Worm (Caenorhabditis elegans) whole organism, L4 larva: ENCODE measurements around the gene D1086.3.

Experiments used
- Y75B8A.6 ChIP-seq: fragments of 200-800 bp; sonication (Bioruptor generic); IDR thresholded peaks from 2 replicates; pipeline ENCODE4 v1.3.6; 2022; ENCODE audit warnings: missing genetic modification reagents, missing genetic modification characterization, missing compliant biosample characterization
- egl-27 ChIP-seq: sonication (generic microtip); optimal IDR thresholded peaks from 3 replicates; lab custom pipeline; 2017; ENCODE audit warnings: missing biosample characterization, missing genetic modification reagents, missing genetic modification characterization
- fos-1 ChIP-seq: fragments of 150-350 bp; optimal IDR thresholded peaks from 2 replicates; lab custom pipeline; 2014; ENCODE audit warnings: missing biosample characterization, missing genetic modification characterization
- madf-5 ChIP-seq, 2 experiments: fragments of 200-800 bp; sonication (Bioruptor generic); IDR thresholded peaks; 2 replicates each; pipeline ENCODE4 v1.3.6; 2022; ENCODE audit warnings: missing compliant biosample characterization in 2 of 2, missing genetic modification characterization in 2 of 2
- nhr-76 ChIP-seq: fragments of 150-350 bp; optimal IDR thresholded peaks from 2 replicates; lab custom pipeline; 2014; ENCODE audit warnings: missing biosample characterization, missing genetic modification characterization
- pha-4 ChIP-seq, 2 experiments: fragments of 150-350 bp in 1 of 2; fragments of 200-800 bp in 1 of 2; sonication (Bioruptor generic) in 1 of 2; IDR thresholded peaks in 1 of 2; optimal IDR thresholded peaks in 1 of 2; 2 replicates each; pipeline versions ENCODE4 v1.3.6 to Lab custom; 2014 to 2022; ENCODE audit warnings: missing genetic modification characterization in 2 of 2, missing genetic modification reagents in 2 of 2, missing biosample characterization in 1 of 2, missing compliant biosample characterization in 1 of 2
- snpc-4 ChIP-seq: fragments of 150-350 bp; optimal IDR thresholded peaks from 2 replicates; lab custom pipeline; 2014; ENCODE audit warnings: missing biosample characterization, missing genetic modification characterization
- tra-1 ChIP-seq: fragments of 200-800 bp; sonication (Bioruptor generic); IDR thresholded peaks from 2 replicates; pipeline ENCODE4 v1.3.6; 2022; ENCODE audit warnings: missing genetic modification reagents, missing genetic modification characterization, missing compliant biosample characterization
- unc-39 ChIP-seq: sonication (generic microtip); optimal IDR thresholded peaks from 2 replicates; lab custom pipeline; 2017; ENCODE audit warnings: missing biosample characterization, missing genetic modification characterization

DNA sequence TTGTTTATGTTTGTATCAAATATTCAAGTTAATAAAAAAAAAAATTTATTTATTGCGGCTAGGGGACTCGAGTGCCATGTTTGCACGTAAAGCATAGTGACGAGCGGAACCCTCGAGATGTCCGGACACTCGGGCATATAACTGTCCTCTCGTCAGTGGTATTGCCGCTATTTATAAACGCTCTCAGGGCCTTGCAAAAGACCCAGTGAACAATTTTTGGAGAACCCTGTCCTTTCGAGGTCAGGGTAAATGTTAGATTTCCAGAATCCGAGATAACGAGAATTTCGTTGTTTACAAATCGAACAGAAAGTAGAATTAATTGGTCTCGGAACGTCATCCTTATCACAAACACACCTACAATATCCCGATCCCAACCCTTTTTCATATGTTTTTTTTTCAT lies at the start of gene D1086.3:
- no peak for TF ChIP-seq egl-27 (tag; lab: Kevin White, UChicago)
- no peak for TF ChIP-seq unc-39 (tag; lab: Kevin White, UChicago)
- TF ChIP-seq Y75B8A.6 = no peak
- TF ChIP-seq nhr-76 = no peak
- no peak for TF ChIP-seq madf-5 (GFP tag; IDR thresholded peaks at IDR 0.05; lab: Robert Waterston, UW)
- TF ChIP-seq tra-1 (GFP tag; lab: Robert Waterston, UW) = no peak
- peak; percentile 88 for TF ChIP-seq snpc-4 (tag; lab: Kevin White, UChicago)
- TF ChIP-seq pha-4 (GFP tag; IDR thresholded peaks at IDR 0.05; lab: Robert Waterston, UW) = 0 out of 2 replicates have a peak, but pooled peaks have one; percentile 39
- no peak for TF ChIP-seq pha-4 (tag; optimal IDR thresholded peaks at IDR 0.05; lab: Kevin White, UChicago)
- TF ChIP-seq fos-1 (tag; lab: Kevin White, UChicago) = no peak
